Worm (Caenorhabditis elegans) whole organism, late embryonic: Measurements from ENCODE around the gene ima-3.
A peak's percentile ranks its signal among the peaks of the same experiment; 100 is the strongest.

Experiments used
- K09A11.1 ChIP-seq: sonication (generic microtip); optimal IDR thresholded peaks from 2 replicates; lab custom pipeline; 2017; ENCODE audit warnings: antibody characterized with exemption, mild to moderate bottlenecking, missing genetic modification characterization, missing compliant biosample characterization; ENCODE audit not compliant: insufficient read depth
- ceh-14 ChIP-seq: sonication (generic microtip); optimal IDR thresholded peaks from 2 replicates; lab custom pipeline; 2016; ENCODE audit warnings: missing genotype, missing genetic modification characterization, missing compliant biosample characterization
- fax-1 ChIP-seq: sonication (generic microtip); optimal IDR thresholded peaks from 2 replicates; lab custom pipeline; 2016; ENCODE audit warnings: missing genotype, missing genetic modification characterization, missing compliant biosample characterization
- fkh-6 ChIP-seq: sonication (generic microtip); optimal IDR thresholded peaks from 2 replicates; lab custom pipeline; 2016; ENCODE audit warnings: missing genetic modification characterization, missing compliant biosample characterization
- lim-6 ChIP-seq: sonication (generic microtip); optimal IDR thresholded peaks from 2 replicates; lab custom pipeline; 2016; ENCODE audit warnings: missing genetic modification characterization, missing compliant biosample characterization
- nfya-1 ChIP-seq: sonication (generic microtip); optimal IDR thresholded peaks from 2 replicates; lab custom pipeline; 2017; ENCODE audit warnings: missing genetic modification characterization, mild to moderate bottlenecking, missing compliant biosample characterization, antibody characterized with exemption, moderate library complexity
- nhr-11 ChIP-seq: fragments of 150-350 bp; optimal IDR thresholded peaks from 2 replicates; lab custom pipeline; 2014; ENCODE audit warnings: missing biosample characterization, missing genetic modification characterization
- pat-9 ChIP-seq: fragments of 200-800 bp; sonication (Bioruptor generic); optimal IDR thresholded peaks from 2 replicates; lab custom pipeline; 2018; ENCODE audit warnings: mild to moderate bottlenecking, missing genetic modification characterization, moderate library complexity, missing compliant biosample characterization
- pha-2 ChIP-seq: sonication (generic microtip); optimal IDR thresholded peaks from 2 replicates; lab custom pipeline; 2017; ENCODE audit warnings: mild to moderate bottlenecking, missing genetic modification characterization, missing compliant biosample characterization
- ref-2 ChIP-seq: sonication (generic microtip); optimal IDR thresholded peaks from 2 replicates; lab custom pipeline; 2016; ENCODE audit warnings: missing genetic modification characterization, missing compliant biosample characterization
- rnt-1 ChIP-seq: sonication (generic microtip); optimal IDR thresholded peaks from 2 replicates; lab custom pipeline; 2016; ENCODE audit warnings: missing genetic modification characterization, missing compliant biosample characterization
- sox-2 ChIP-seq: fragments of 200-800 bp; sonication (Bioruptor generic); IDR thresholded peaks from 2 replicates; pipeline ENCODE4 v1.3.6; 2022; ENCODE audit warnings: missing genetic modification reagents, missing genetic modification characterization, missing compliant biosample characterization
- tbx-2 ChIP-seq: sonication (generic microtip); optimal IDR thresholded peaks from 2 replicates; lab custom pipeline; 2016; ENCODE audit warnings: missing genetic modification characterization, missing compliant biosample characterization
- ztf-16 ChIP-seq: sonication (generic microtip); optimal IDR thresholded peaks from 2 replicates; lab custom pipeline; 2017; ENCODE audit warnings: missing genetic modification characterization, missing compliant biosample characterization

DNA sequence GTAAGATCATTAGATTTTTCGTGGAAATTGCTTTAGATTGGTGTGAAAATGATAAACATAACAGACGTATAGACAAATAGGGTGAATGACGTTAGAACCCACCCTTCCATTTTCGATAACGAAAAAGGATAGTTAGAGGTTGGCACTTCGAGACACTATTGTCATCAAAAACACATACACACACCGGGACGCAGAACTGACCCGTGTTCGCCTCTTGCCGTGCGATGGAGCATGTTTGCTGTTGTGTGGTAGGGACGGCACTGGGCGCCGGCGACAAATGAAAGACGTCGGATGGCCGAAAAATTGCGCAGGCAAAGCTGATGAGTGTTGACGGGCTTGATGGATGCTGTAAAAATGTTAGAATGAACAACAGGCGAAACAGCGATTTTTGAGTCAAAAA, 11.6 kb downstream of the ima-3 start:
- TF ChIP-seq ref-2 (tag; lab: Kevin White, UChicago) (no peak), fax-1 (tag; lab: Kevin White, UChicago) (no peak), lim-6 (tag; lab: Kevin White, UChicago) (no peak), ztf-16 (tag; lab: Kevin White, UChicago) (no peak), pha-2 (tag; lab: Kevin White, UChicago) (no peak), ceh-14 (no peak), sox-2 (GFP tag; lab: Robert Waterston, UW) (no peak), nhr-11 (no peak), fkh-6 (tag; lab: Kevin White, UChicago) (no peak), tbx-2 (tag; lab: Kevin White, UChicago) (peak; percentile 1), rnt-1 (tag; lab: Kevin White, UChicago) (no peak), K09A11.1 (no peak), pat-9 (tag; lab: Kevin White, UChicago) (no peak), nfya-1 (no peak)
